Worm (Caenorhabditis elegans): Measurements from ENCODE around the gene sre-54.

ce11 chrII:12346289-12346989 is 13.7 kb downstream of the sre-54 start:
- no peak for TF ChIP-seq him-1 (tag; optimal IDR thresholded peaks at IDR 0.05)
- TF ChIP-seq dao-5 (tag; optimal IDR thresholded peaks at IDR 0.05) = no peak
- TF ChIP-seq W03F9.2 (tag; optimal IDR thresholded peaks at IDR 0.05) = no peak
